Fruit fly (Drosophila melanogaster) whole organism, adult: ENCODE measurements around the gene CG7772.

Experiments
- CG11617 ChIP-seq: fragments of 200-800 bp; sonication (Bioruptor generic); optimal IDR thresholded peaks from 2 replicates; lab custom pipeline; 2017; ENCODE audit warnings: mild to moderate bottlenecking, missing biosample characterization, missing genetic modification reagents, missing genetic modification characterization
- CG12768 ChIP-seq: fragments of 200-800 bp; sonication (Bioruptor generic); optimal IDR thresholded peaks from 2 replicates; lab custom pipeline; 2017; ENCODE audit warnings: missing biosample characterization, missing genetic modification characterization, mild to moderate bottlenecking, moderate library complexity, missing genetic modification reagents
- CG14711 ChIP-seq: fragments of 200-800 bp; sonication (Bioruptor generic); optimal IDR thresholded peaks from 2 replicates; lab custom pipeline; 2018; ENCODE audit warnings: missing biosample characterization, mild to moderate bottlenecking, missing genetic modification characterization, moderate library complexity
- CG1620 ChIP-seq: fragments of 200-800 bp; sonication (Bioruptor generic); optimal IDR thresholded peaks from 2 replicates; lab custom pipeline; 2016; ENCODE audit warnings: missing biosample characterization, missing genetic modification characterization
- CG33017 ChIP-seq: fragments of 200-800 bp; sonication (Bioruptor generic); optimal IDR thresholded peaks from 2 replicates; lab custom pipeline; 2018; ENCODE audit warnings: missing biosample characterization, mild to moderate bottlenecking, missing genetic modification characterization, moderate library complexity
- CG5204 ChIP-seq: fragments of 200-800 bp; sonication (Bioruptor generic); optimal IDR thresholded peaks from 2 replicates; lab custom pipeline; 2016; ENCODE audit warnings: missing biosample characterization, missing genetic modification characterization
- CG7045 ChIP-seq: fragments of 200-800 bp; sonication (Bioruptor generic); optimal IDR thresholded peaks from 2 replicates; lab custom pipeline; 2017; ENCODE audit warnings: missing biosample characterization, mild to moderate bottlenecking, missing genetic modification characterization
- CG7101 ChIP-seq: fragments of 200-800 bp; sonication (Bioruptor generic); optimal IDR thresholded peaks from 2 replicates; lab custom pipeline; 2018; ENCODE audit warnings: missing biosample characterization, mild to moderate bottlenecking, missing genetic modification characterization, moderate library complexity
- Clk ChIP-seq: fragments of 200-800 bp; sonication (Bioruptor generic); optimal IDR thresholded peaks from 2 replicates; lab custom pipeline; 2017; ENCODE audit warnings: missing biosample characterization, missing genetic modification characterization
- Crg-1 ChIP-seq: fragments of 200-800 bp; sonication (Bioruptor generic); optimal IDR thresholded peaks from 2 replicates; lab custom pipeline; 2016; ENCODE audit warnings: missing biosample characterization, missing genetic modification characterization
- Hr96 ChIP-seq: fragments of 200-800 bp; sonication (Bioruptor generic); optimal IDR thresholded peaks from 2 replicates; lab custom pipeline; 2016; ENCODE audit warnings: missing biosample characterization, missing genetic modification characterization
- Mnt ChIP-seq: fragments of 200-800 bp; sonication (Bioruptor generic); optimal IDR thresholded peaks from 2 replicates; lab custom pipeline; 2016; ENCODE audit warnings: missing biosample characterization, mild to moderate bottlenecking, missing genetic modification characterization
- bab1 ChIP-seq: fragments of 200-800 bp; sonication (Bioruptor generic); optimal IDR thresholded peaks from 3 replicates; lab custom pipeline; 2019; ENCODE audit warnings: missing biosample characterization, mild to moderate bottlenecking, missing genetic modification characterization, moderate library complexity
- cic ChIP-seq: fragments of 200-800 bp; sonication (Bioruptor generic); optimal IDR thresholded peaks from 2 replicates; lab custom pipeline; 2017; ENCODE audit warnings: missing biosample characterization, mild to moderate bottlenecking, missing genetic modification characterization, moderate library complexity
- cnc ChIP-seq, 2 experiments: fragments of >200 bp; optimal IDR thresholded peaks; 2 replicates each; lab custom pipeline; 2017
- kay ChIP-seq: fragments of 200-800 bp; sonication (Bioruptor generic); peaks from one replicate; lab custom pipeline; 2016; ENCODE audit warnings: missing biosample characterization, missing genetic modification characterization, borderline replicate concordance
- ovo ChIP-seq: fragments of 200-800 bp; sonication (Bioruptor generic); optimal IDR thresholded peaks from 2 replicates; lab custom pipeline; 2016; ENCODE audit warnings: missing biosample characterization, missing genetic modification characterization
- pad ChIP-seq: fragments of 200-800 bp; sonication (Bioruptor generic); optimal IDR thresholded peaks from 3 replicates; lab custom pipeline; 2017; ENCODE audit warnings: missing biosample characterization, missing genetic modification characterization, mild to moderate bottlenecking, moderate library complexity, missing genetic modification reagents
- tj ChIP-seq: fragments of 200-800 bp; sonication (Bioruptor generic); optimal IDR thresholded peaks from 3 replicates; lab custom pipeline; 2017; ENCODE audit warnings: missing biosample characterization, mild to moderate bottlenecking, missing genetic modification characterization, moderate library complexity
- toe ChIP-seq: fragments of 200-800 bp; sonication (Bioruptor generic); optimal IDR thresholded peaks from 2 replicates; lab custom pipeline; 2016; ENCODE audit warnings: missing biosample characterization, missing genetic modification characterization

CG7772 gene

DNA sequence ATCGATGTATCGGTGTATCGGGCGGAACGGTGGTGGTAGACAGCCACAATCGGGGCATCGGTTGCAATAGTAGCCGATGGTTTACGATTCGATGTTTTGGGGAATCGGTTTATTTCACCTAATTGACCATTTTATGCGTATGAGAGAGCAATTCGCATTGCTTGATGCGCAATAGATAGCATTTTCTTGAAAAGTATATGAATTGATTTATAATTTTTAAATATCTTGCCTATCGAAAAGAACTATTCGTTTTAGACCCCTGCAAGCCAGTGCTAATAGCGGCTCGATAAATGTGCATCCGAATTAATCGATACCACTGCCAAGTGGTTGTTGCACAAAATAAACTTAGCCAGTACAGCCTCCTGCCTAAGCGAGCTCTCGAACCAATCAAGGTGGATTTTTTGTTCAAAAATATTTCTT, 19.8 kb downstream of the CG7772 start, which contains the start of gene mnb:
TSS of gene mnb (minus strand) at position 15 of the 420 bp plus-strand sequence.
- peak; percentile 78 for TF ChIP-seq CG1620 (GFP tag; lab: Kevin White, UChicago)
- TF ChIP-seq Hr96: peak; percentile 60
- no peak for TF ChIP-seq CG33017 (tag; lab: Kevin White, UChicago)
- peak; percentile 58 for TF ChIP-seq CG5204
- peak; percentile 42 for TF ChIP-seq toe
- TF ChIP-seq kay (GFP tag; lab: Kevin White, UChicago): no peak
- no peak for TF ChIP-seq CG14711 (tag; lab: Kevin White, UChicago)
- no peak for TF ChIP-seq CG7045 (GFP tag; lab: Kevin White, UChicago)
- peak; percentile 8 for TF ChIP-seq Mnt (GFP tag; lab: Kevin White, UChicago)
- TF ChIP-seq bab1: peak; percentile 25
- TF ChIP-seq CG11617 (GFP tag; lab: Kevin White, UChicago): peak; percentile 17
- no peak for TF ChIP-seq cic

DNA sequence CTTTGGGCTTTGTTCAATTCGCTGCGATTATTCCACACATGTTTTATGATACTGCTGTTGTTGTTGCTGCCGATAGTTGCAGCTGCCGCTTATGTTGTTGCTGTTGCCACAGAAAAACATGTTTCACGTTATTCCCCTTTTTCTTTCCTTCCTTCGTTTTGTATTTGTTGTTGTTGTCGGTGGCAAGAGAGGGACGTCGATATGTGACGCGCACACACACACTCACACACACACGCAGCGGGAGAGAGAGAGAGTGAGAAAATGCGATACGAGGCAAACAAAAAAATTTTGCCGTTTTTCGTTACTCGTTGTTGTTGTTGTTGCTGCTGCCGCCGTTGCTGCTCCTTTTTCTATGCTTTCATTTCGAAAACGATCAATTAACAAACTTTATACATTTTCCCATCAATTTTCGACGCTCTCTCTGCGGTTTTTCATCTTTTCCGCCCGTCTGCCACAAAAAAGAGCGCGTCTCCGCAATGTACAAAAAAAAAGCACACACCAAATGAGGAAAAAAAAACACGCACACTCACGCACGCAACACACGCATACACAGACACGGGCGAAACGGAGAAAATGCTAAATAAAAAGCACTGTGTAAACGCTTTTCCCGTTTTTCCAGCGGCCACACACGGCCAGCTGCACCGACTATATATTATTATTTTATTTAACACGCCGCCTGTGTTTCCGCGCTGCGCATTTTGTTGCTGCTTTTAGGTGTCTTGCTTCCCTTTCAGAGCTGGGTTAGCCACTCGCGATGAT, 20.4 kb downstream of the CG7772 start:
- TF ChIP-seq cic (no peak), tj (GFP tag; lab: Kevin White, UChicago) (peak; percentile 37), CG33017 (tag; lab: Kevin White, UChicago) (no peak), Hr96 (no peak), CG11617 (GFP tag; lab: Kevin White, UChicago) (peak; percentile 38), pad (GFP tag; lab: Kevin White, UChicago) (peak; percentile 38), Mnt (GFP tag; lab: Kevin White, UChicago) (peak; percentile 75)

DNA sequence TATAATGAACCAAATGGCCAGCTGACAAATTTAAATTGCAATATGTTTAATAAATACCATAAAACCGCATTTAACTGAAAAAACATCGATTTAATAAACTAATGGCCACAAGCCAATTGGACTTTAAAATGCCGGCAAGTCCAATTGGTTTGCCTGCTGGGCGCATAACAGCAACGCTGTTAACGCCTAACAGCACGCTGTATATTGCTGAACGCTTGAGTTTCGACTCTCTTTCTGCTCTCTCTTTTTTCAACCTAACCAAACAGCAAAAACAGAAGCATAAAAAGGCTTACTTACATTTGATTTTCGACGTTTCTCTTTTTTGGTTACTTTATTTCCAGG, 21.0 kb downstream of the CG7772 start:
- no peak for TF ChIP-seq CG11617 (GFP tag; lab: Kevin White, UChicago)
- no peak for TF ChIP-seq ovo
- no peak for TF ChIP-seq CG12768 (GFP tag; lab: Kevin White, UChicago)
- TF ChIP-seq Hr96: no peak
- TF ChIP-seq kay (GFP tag; lab: Kevin White, UChicago): no peak
- TF ChIP-seq toe: no peak

dm6 chrX:17885295-17885694, 21.8 kb downstream of the CG7772 start:
- no peak for TF ChIP-seq cic
- TF ChIP-seq tj (GFP tag; lab: Kevin White, UChicago): peak; percentile 58
- peak; percentile 75 for TF ChIP-seq CG14711 (tag; lab: Kevin White, UChicago)
- no peak for TF ChIP-seq bab1

DNA sequence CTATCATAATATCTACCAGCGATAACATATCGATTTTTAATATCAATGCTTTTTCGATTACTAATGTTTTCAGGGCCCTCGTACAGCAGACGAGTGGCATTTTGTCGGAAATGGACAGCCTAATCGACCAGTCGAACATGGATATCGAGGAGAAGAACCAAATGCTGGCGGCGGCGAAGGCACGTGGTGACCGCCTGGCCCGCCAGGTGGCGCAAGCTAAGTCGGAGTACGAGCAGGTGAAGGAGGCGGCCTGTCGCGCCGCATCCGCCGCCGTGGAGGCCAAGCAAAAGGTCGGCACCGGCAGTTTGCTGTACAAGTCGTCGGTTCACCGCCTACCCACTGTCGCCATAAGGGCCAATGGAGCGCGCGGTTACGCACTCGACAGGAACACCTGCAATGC, 22.5 kb downstream of the CG7772 start:
- TF ChIP-seq kay (GFP tag; lab: Kevin White, UChicago) (no peak), pad (GFP tag; lab: Kevin White, UChicago) (no peak), tj (GFP tag; lab: Kevin White, UChicago) (no peak), bab1 (no peak), CG11617 (GFP tag; lab: Kevin White, UChicago) (no peak), CG14711 (tag; lab: Kevin White, UChicago) (no peak), CG12768 (GFP tag; lab: Kevin White, UChicago) (no peak), Mnt (GFP tag; lab: Kevin White, UChicago) (no peak), CG7101 (no peak), toe (no peak), ovo (no peak), Crg-1 (no peak)

- TF ChIP-seq pad (GFP tag; lab: Kevin White, UChicago): no peak
- TF ChIP-seq cnc (optimal IDR thresholded peaks at IDR 0.05; lab: Kevin White, UChicago): no peak
- no peak for TF ChIP-seq ovo
These were observed 23.6 kb downstream of the CG7772 start, which contains the start of gene CG12985 for dm6 chrX:17883418-17883817. Gene CG12985, plus strand, starts transcription at chrX:17883718.

- TF ChIP-seq CG7045 (GFP tag; lab: Kevin White, UChicago): no peak
- no peak for TF ChIP-seq Crg-1
- TF ChIP-seq Clk (GFP tag; lab: Kevin White, UChicago): no peak
- TF ChIP-seq toe: no peak
- no peak for TF ChIP-seq Mnt (GFP tag; lab: Kevin White, UChicago)
- TF ChIP-seq tj (GFP tag; lab: Kevin White, UChicago): no peak
- no peak for TF ChIP-seq CG33017 (tag; lab: Kevin White, UChicago)
- TF ChIP-seq Hr96: no peak
- TF ChIP-seq pad (GFP tag; lab: Kevin White, UChicago): no peak
- TF ChIP-seq CG11617 (GFP tag; lab: Kevin White, UChicago): no peak
- TF ChIP-seq CG14711 (tag; lab: Kevin White, UChicago): no peak
- no peak for TF ChIP-seq cic
- no peak for TF ChIP-seq CG7101
- TF ChIP-seq CG12768 (GFP tag; lab: Kevin White, UChicago): no peak
- no peak for TF ChIP-seq cnc (optimal IDR thresholded peaks at IDR 0.05; lab: Kevin White, UChicago)
- no peak for TF ChIP-seq ovo
- TF ChIP-seq bab1: no peak
These were observed 24.3 kb downstream of the CG7772 start for dm6 chrX:17882769-17883168.
